Fruit fly (Drosophila melanogaster) whole organism, embryonic: Measurements from ENCODE around the gene Tsp29Fb.

Experiments used
- Asciz ChIP-seq: fragments of 200-800 bp; sonication (Bioruptor generic); optimal IDR thresholded peaks from 2 replicates; lab custom pipeline; 2017; ENCODE audit warnings: missing biosample characterization, mild to moderate bottlenecking, missing genetic modification characterization, missing genetic modification reagents
- Blimp-1 ChIP-seq: fragments of 200-800 bp; sonication (Bioruptor generic); optimal IDR thresholded peaks from 3 replicates; lab custom pipeline; 2018; ENCODE audit warnings: missing biosample characterization, missing genetic modification characterization, mild to moderate bottlenecking, moderate library complexity, missing genetic modification reagents
- CG10267 ChIP-seq: fragments of 200-800 bp; sonication (Bioruptor generic); optimal IDR thresholded peaks from 2 replicates; lab custom pipeline; 2018; ENCODE audit warnings: missing biosample characterization, mild to moderate bottlenecking, missing genetic modification characterization, moderate library complexity
- CG10321 ChIP-seq: fragments of 200-800 bp; sonication (Bioruptor generic); IDR thresholded peaks from 2 replicates; pipeline ENCODE4 v1.3.6; 2022; ENCODE audit warnings: missing biosample characterization, missing genetic modification characterization
- CG11696 ChIP-seq: fragments of 200-800 bp; sonication (Bioruptor generic); IDR thresholded peaks from 2 replicates; pipeline ENCODE4 v1.3.6; 2022; ENCODE audit warnings: missing biosample characterization, missing genetic modification characterization
- CG12744 ChIP-seq: fragments of 200-800 bp; sonication (Bioruptor generic); optimal IDR thresholded peaks from 2 replicates; lab custom pipeline; 2016; ENCODE audit warnings: missing biosample characterization, missing genetic modification characterization
- CG12769 ChIP-seq: fragments of 200-800 bp; sonication (Bioruptor generic); optimal IDR thresholded peaks from 2 replicates; lab custom pipeline; 2019; ENCODE audit warnings: missing biosample characterization, mild to moderate bottlenecking, missing genetic modification characterization, moderate library complexity
- CG1529 ChIP-seq: fragments of 200-800 bp; sonication (Bioruptor generic); optimal IDR thresholded peaks from 3 replicates; lab custom pipeline; 2018; ENCODE audit warnings: missing biosample characterization, missing genetic modification characterization
- CG16813 ChIP-seq: fragments of 200-800 bp; sonication (Bioruptor generic); IDR thresholded peaks from 3 replicates; pipeline ENCODE4 v1.3.6; 2022; ENCODE audit warnings: missing biosample characterization, missing genetic modification characterization; ENCODE audit not compliant: partially characterized antibody
- CG17186 ChIP-seq: fragments of 200-800 bp; sonication (Bioruptor generic); optimal IDR thresholded peaks from 3 replicates; lab custom pipeline; 2017; ENCODE audit warnings: missing biosample characterization, missing genetic modification reagents, missing genetic modification characterization
- CG17612 ChIP-seq: fragments of 200-800 bp; sonication (Bioruptor generic); IDR thresholded peaks from 2 replicates; pipeline ENCODE4 v1.3.6; 2022; ENCODE audit warnings: missing biosample characterization, missing genetic modification characterization
- CG18764 ChIP-seq: fragments of 200-800 bp; sonication (Bioruptor generic); optimal IDR thresholded peaks from 3 replicates; lab custom pipeline; 2016; ENCODE audit warnings: missing biosample characterization, missing genetic modification characterization
- CG3065 ChIP-seq: fragments of 200-800 bp; sonication (Bioruptor generic); optimal IDR thresholded peaks from 2 replicates; lab custom pipeline; 2016; ENCODE audit warnings: missing biosample characterization, missing genetic modification characterization
- CG31441 ChIP-seq: fragments of 200-800 bp; sonication (Bioruptor generic); IDR thresholded peaks from 2 replicates; pipeline ENCODE4 v1.3.6; 2022; ENCODE audit warnings: missing biosample characterization, missing genetic modification characterization
- CG32772 ChIP-seq: fragments of 200-800 bp; sonication (Bioruptor generic); IDR thresholded peaks from 2 replicates; pipeline ENCODE4 v1.3.6; 2022; ENCODE audit warnings: missing biosample characterization, missing genetic modification characterization
- CG34224 ChIP-seq: fragments of 200-800 bp; sonication (Bioruptor generic); IDR thresholded peaks from 3 replicates; pipeline ENCODE4 v1.3.6; 2022; ENCODE audit warnings: missing biosample characterization, missing genetic modification characterization; ENCODE audit not compliant: partially characterized antibody
- CG6272 ChIP-seq: fragments of 200-800 bp; sonication (Bioruptor generic); IDR thresholded peaks from 2 replicates; pipeline ENCODE4 v1.3.6; 2022; ENCODE audit warnings: missing biosample characterization, missing genetic modification characterization
- CG7928 ChIP-seq: fragments of 200-800 bp; sonication (Bioruptor generic); optimal IDR thresholded peaks from 2 replicates; lab custom pipeline; 2017; ENCODE audit warnings: missing biosample characterization, mild to moderate bottlenecking, missing genetic modification characterization
- CG9437 ChIP-seq: fragments of 200-800 bp; sonication (Bioruptor generic); optimal IDR thresholded peaks from 2 replicates; lab custom pipeline; 2018; ENCODE audit warnings: missing biosample characterization, mild to moderate bottlenecking, missing genetic modification characterization
- CG9727 ChIP-seq: fragments of 200-800 bp; sonication (Bioruptor generic); optimal IDR thresholded peaks from 3 replicates; lab custom pipeline; 2017; ENCODE audit warnings: missing biosample characterization, mild to moderate bottlenecking, missing genetic modification characterization
- CHES-1-like ChIP-seq: fragments of 200-800 bp; sonication (Bioruptor generic); optimal IDR thresholded peaks from 2 replicates; lab custom pipeline; 2016; ENCODE audit warnings: missing biosample characterization, missing genetic modification characterization
- Dbx ChIP-seq: fragments of 200-800 bp; sonication (Bioruptor generic); IDR thresholded peaks from 3 replicates; pipeline ENCODE4 v1.3.6; 2022; ENCODE audit warnings: missing biosample characterization, missing genetic modification characterization
- Dp ChIP-seq: fragments of 200-800 bp; sonication (Bioruptor generic); optimal IDR thresholded peaks from 2 replicates; lab custom pipeline; 2018; ENCODE audit warnings: missing biosample characterization, mild to moderate bottlenecking, missing genetic modification characterization, moderate library complexity
- HLH54F ChIP-seq: fragments of 200-800 bp; sonication (Bioruptor generic); optimal IDR thresholded peaks from 3 replicates; lab custom pipeline; 2016; ENCODE audit warnings: missing biosample characterization, missing genetic modification characterization
- Optix ChIP-seq: fragments of 200-800 bp; sonication (Bioruptor generic); IDR thresholded peaks from 3 replicates; pipeline ENCODE4 v1.3.6; 2022; ENCODE audit warnings: missing biosample characterization, missing genetic modification characterization
- Taf1 ChIP-seq: fragments of 200-800 bp; sonication (Bioruptor generic); IDR thresholded peaks from 2 replicates; pipeline ENCODE4 v1.3.6; 2022; ENCODE audit warnings: missing biosample characterization, missing genetic modification characterization
- Vsx1 ChIP-seq: fragments of 200-800 bp; sonication (Bioruptor generic); optimal IDR thresholded peaks from 2 replicates; lab custom pipeline; 2017; ENCODE audit warnings: missing biosample characterization, mild to moderate bottlenecking, missing genetic modification characterization, missing genetic modification reagents
- Xbp1 ChIP-seq: fragments of 200-800 bp; sonication (Bioruptor generic); optimal IDR thresholded peaks from 3 replicates; lab custom pipeline; 2016; ENCODE audit warnings: missing biosample characterization, mild to moderate bottlenecking, missing genetic modification characterization
- ap ChIP-seq: fragments of 200-800 bp; sonication (Bioruptor generic); IDR thresholded peaks from 2 replicates; pipeline ENCODE4 v1.3.6; 2022; ENCODE audit warnings: missing biosample characterization, missing genetic modification characterization
- ash1 ChIP-seq: fragments of 200-800 bp; sonication (Bioruptor generic); optimal IDR thresholded peaks from 2 replicates; lab custom pipeline; 2018; ENCODE audit warnings: missing biosample characterization, mild to moderate bottlenecking, missing genetic modification characterization
- chn ChIP-seq: fragments of 200-800 bp; sonication (Bioruptor generic); optimal IDR thresholded peaks from 2 replicates; lab custom pipeline; 2016; ENCODE audit warnings: missing biosample characterization, missing genetic modification characterization
- crp ChIP-seq, 2 experiments: fragments of 200-800 bp; sonication (Bioruptor generic); optimal IDR thresholded peaks; 2 replicates in 1 of 2; 3 replicates in 1 of 2; lab custom pipeline; 2017; ENCODE audit warnings: missing biosample characterization in 2 of 2, missing genetic modification characterization in 2 of 2, mild to moderate bottlenecking in 1 of 2, moderate library complexity in 1 of 2
- eve ChIP-seq, 2 experiments: fragments of >200 bp; optimal IDR thresholded peaks; 2 replicates each; lab custom pipeline; 2017; ENCODE audit warnings: missing biosample characterization in 2 of 2, missing genetic modification characterization in 2 of 2
- ewg ChIP-seq: fragments of 200-800 bp; sonication (Bioruptor generic); optimal IDR thresholded peaks from 3 replicates; lab custom pipeline; 2017; ENCODE audit warnings: mild to moderate bottlenecking, missing biosample characterization, missing genetic modification reagents, missing genetic modification characterization
- fru ChIP-seq: fragments of >200 bp; optimal IDR thresholded peaks from 2 replicates; lab custom pipeline; 2017
- gcm ChIP-seq: fragments of 200-800 bp; sonication (Bioruptor generic); optimal IDR thresholded peaks from 2 replicates; lab custom pipeline; 2019; ENCODE audit warnings: missing biosample characterization, mild to moderate bottlenecking, missing genetic modification characterization, moderate library complexity
- gcm2 ChIP-seq: fragments of 200-800 bp; sonication (Bioruptor generic); optimal IDR thresholded peaks from 2 replicates; lab custom pipeline; 2016; ENCODE audit warnings: missing biosample characterization, missing genetic modification characterization
- gro ChIP-seq: fragments of 200-800 bp; sonication (Bioruptor generic); optimal IDR thresholded peaks from 2 replicates; lab custom pipeline; 2016; ENCODE audit warnings: missing biosample characterization, missing genetic modification characterization
- gt ChIP-seq: fragments of 200-800 bp; sonication (Bioruptor generic); IDR thresholded peaks from 2 replicates; pipeline ENCODE4 v1.3.6; 2022; ENCODE audit warnings: missing biosample characterization, missing genetic modification characterization
- ind ChIP-seq: fragments of 200-800 bp; sonication (Bioruptor generic); optimal IDR thresholded peaks from 3 replicates; lab custom pipeline; 2016; ENCODE audit warnings: missing biosample characterization, missing genetic modification characterization
- odd ChIP-seq: fragments of 200-800 bp; sonication (Bioruptor generic); optimal IDR thresholded peaks from 2 replicates; lab custom pipeline; 2017; ENCODE audit warnings: missing biosample characterization, mild to moderate bottlenecking, missing genetic modification characterization
- psq ChIP-seq: fragments of 200-800 bp; sonication (Bioruptor generic); optimal IDR thresholded peaks from 2 replicates; lab custom pipeline; 2017; ENCODE audit warnings: missing biosample characterization, missing genetic modification characterization
- repo ChIP-seq: fragments of 200-800 bp; sonication (Bioruptor generic); optimal IDR thresholded peaks from 2 replicates; lab custom pipeline; 2016; ENCODE audit warnings: missing biosample characterization, missing genetic modification characterization
- sens-2 ChIP-seq: fragments of 200-800 bp; sonication (Bioruptor generic); IDR thresholded peaks from 2 replicates; pipeline ENCODE4 v1.3.6; 2022; ENCODE audit warnings: missing biosample characterization, missing genetic modification characterization
- sim ChIP-seq: fragments of 200-800 bp; sonication (Bioruptor generic); IDR thresholded peaks from 2 replicates; pipeline ENCODE4 v1.3.6; 2022; ENCODE audit warnings: missing biosample characterization, missing genetic modification characterization
- sob ChIP-seq: fragments of 200-800 bp; sonication (Bioruptor generic); IDR thresholded peaks from 2 replicates; pipeline ENCODE4 v1.3.6; 2022; ENCODE audit warnings: missing biosample characterization, missing genetic modification characterization
- trem ChIP-seq: fragments of 200-800 bp; optimal IDR thresholded peaks from 3 replicates; lab custom pipeline; 2019; ENCODE audit warnings: missing biosample characterization, mild to moderate bottlenecking, missing genetic modification characterization, moderate library complexity
- unc-4 ChIP-seq: fragments of 200-800 bp; sonication (Bioruptor generic); IDR thresholded peaks from 2 replicates; pipeline ENCODE4 v1.3.6; 2022; ENCODE audit warnings: missing biosample characterization, missing genetic modification characterization; ENCODE audit not compliant: partially characterized antibody
- vfl ChIP-seq: fragments of 200-800 bp; sonication (Bioruptor generic); optimal IDR thresholded peaks from 2 replicates; lab custom pipeline; 2016; ENCODE audit warnings: missing biosample characterization, missing genetic modification characterization
- zen ChIP-seq: fragments of 200-800 bp; sonication (Bioruptor generic); optimal IDR thresholded peaks from 3 replicates; lab custom pipeline; 2018; ENCODE audit warnings: missing biosample characterization, mild to moderate bottlenecking, missing genetic modification characterization, moderate library complexity
- zf30C ChIP-seq: fragments of 200-800 bp; sonication (Bioruptor generic); optimal IDR thresholded peaks from 3 replicates; lab custom pipeline; 2018; ENCODE audit warnings: missing biosample characterization, mild to moderate bottlenecking, missing genetic modification characterization
- zfh1 ChIP-seq: fragments of 200-800 bp; sonication (Bioruptor generic); IDR thresholded peaks from 3 replicates; pipeline ENCODE4 v1.3.6; 2022; ENCODE audit warnings: missing biosample characterization, missing genetic modification characterization

The Tsp29Fb gene

dm6 chr2L:8888720-8889119, 48.5 kb upstream of the Tsp29Fb start (continued):
- TF ChIP-seq CG9727 (GFP tag; lab: Kevin White, UChicago) (no peak), zen (tag; lab: Kevin White, UChicago) (peak; percentile 18), CG1529 (GFP tag; lab: Kevin White, UChicago) (no peak), trem (tag; lab: Kevin White, UChicago) (peak; percentile 65), eve (GFP tag; optimal IDR thresholded peaks at IDR 0.05; lab: Kevin White, UChicago) (no peak), odd (GFP tag; lab: Kevin White, UChicago) (no peak), crp (GFP tag; optimal IDR thresholded peaks at IDR 0.05; lab: Kevin White, UChicago) (no peak), ind (GFP tag; lab: Kevin White, UChicago) (no peak), CG11696 (GFP tag; lab: Robert Waterston, UW) (no peak), unc-4 (GFP tag; lab: Robert Waterston, UW) (no peak), Asciz (GFP tag; lab: Kevin White, UChicago) (no peak), CG18764 (GFP tag; lab: Kevin White, UChicago) (no peak), Dp (GFP tag; lab: Kevin White, UChicago) (peak; percentile 65), gro (peak; percentile 63), vfl (GFP tag; lab: Kevin White, UChicago) (no peak), CG17612 (no peak), CG12744 (GFP tag; lab: Kevin White, UChicago) (no peak), fru (lab: Kevin White, UChicago) (no peak), sim (GFP tag; lab: Robert Waterston, UW) (no peak), ewg (no peak), CHES-1-like (GFP tag; lab: Kevin White, UChicago) (no peak), gt (GFP tag; lab: Robert Waterston, UW) (no peak), Xbp1 (GFP tag; lab: Kevin White, UChicago) (peak; percentile 22), zf30C (GFP tag; lab: Kevin White, UChicago) (no peak), CG6272 (GFP tag; lab: Robert Waterston, UW) (no peak), repo (no peak), chn (GFP tag; lab: Kevin White, UChicago) (no peak), ap (no peak), zfh1 (GFP tag; lab: Robert Waterston, UW) (no peak), Taf1 (GFP tag; lab: Robert Waterston, UW) (no peak), CG9437 (GFP tag; lab: Kevin White, UChicago) (no peak), CG32772 (no peak), CG31441 (no peak; the same call in 1 of the 2 replicates), HLH54F (GFP tag; lab: Kevin White, UChicago) (no peak), Blimp-1 (GFP tag; lab: Kevin White, UChicago) (no peak), CG17186 (no peak), psq (GFP tag; lab: Kevin White, UChicago) (no peak), gcm2 (GFP tag; lab: Kevin White, UChicago) (no peak), sob (GFP tag; lab: Robert Waterston, UW) (no peak), CG3065 (GFP tag; lab: Kevin White, UChicago) (no peak), Dbx (no peak), sens-2 (GFP tag; lab: Robert Waterston, UW) (no peak), CG10267 (peak; percentile 37), CG12769 (tag; lab: Kevin White, UChicago) (no peak), Vsx1 (GFP tag; lab: Kevin White, UChicago) (no peak), gcm (no peak), CG10321 (no peak), CG34224 (GFP tag; lab: Robert Waterston, UW) (no peak), ash1 (no peak), CG7928 (no peak), CG16813 (GFP tag; lab: Robert Waterston, UW) (no peak), Optix (GFP tag; lab: Robert Waterston, UW) (no peak)
